Worm (Caenorhabditis elegans) whole organism, early embryonic: Measurements from ENCODE around the gene C49F8.14.

Experiments used
- B0310.2 ChIP-seq: sonication (generic microtip); optimal IDR thresholded peaks from 2 replicates; lab custom pipeline; 2016; ENCODE audit warnings: mild to moderate bottlenecking, missing genetic modification characterization, missing compliant biosample characterization
- ama-1 ChIP-seq: fragments of 150-350 bp; optimal IDR thresholded peaks from 2 replicates; lab custom pipeline; 2014
- ceh-13 ChIP-seq: fragments of 200-800 bp; sonication (Bioruptor generic); optimal IDR thresholded peaks from 2 replicates; lab custom pipeline; 2018; ENCODE audit warnings: mild to moderate bottlenecking, missing genetic modification characterization, missing compliant biosample characterization
- ceh-36 ChIP-seq: sonication (generic microtip); optimal IDR thresholded peaks from 2 replicates; lab custom pipeline; 2016; ENCODE audit warnings: missing genetic modification characterization, inconsistent platforms, missing compliant biosample characterization
- flt-1 ChIP-seq: fragments of 200-800 bp; sonication (Bioruptor generic); IDR thresholded peaks from 2 replicates; pipeline ENCODE4 v1.3.6; 2022; ENCODE audit warnings: missing genetic modification characterization, missing compliant biosample characterization
- hmbx-1 ChIP-seq: sonication (generic microtip); optimal IDR thresholded peaks from 2 replicates; lab custom pipeline; 2016; ENCODE audit warnings: mild to moderate bottlenecking, missing genetic modification characterization, missing compliant biosample characterization
- hnd-1 ChIP-seq: sonication (generic microtip); optimal IDR thresholded peaks from 2 replicates; lab custom pipeline; 2016; ENCODE audit warnings: missing genetic modification characterization, missing compliant biosample characterization
- tbx-11 ChIP-seq: fragments of 200-800 bp; sonication (Bioruptor generic); IDR thresholded peaks from 2 replicates; pipeline ENCODE4 v1.3.6; 2022; ENCODE audit warnings: missing genetic modification characterization, missing compliant biosample characterization
- tbx-37 ChIP-seq: fragments of 200-800 bp; sonication (Bioruptor generic); conservative IDR thresholded peaks from 2 replicates; pipeline ENCODE4 v1.3.6; 2022; ENCODE audit warnings: missing genetic modification reagents, missing genetic modification characterization, missing compliant biosample characterization
- tra-4 ChIP-seq: sonication (generic microtip); optimal IDR thresholded peaks from 2 replicates; lab custom pipeline; 2017; ENCODE audit warnings: missing genetic modification characterization, missing compliant biosample characterization

ce11 chrX:13353530-13353929 is 23.2 kb downstream of the C49F8.14 start:
- TF ChIP-seq flt-1 (no peak), ama-1 (lab: Kevin White, UChicago) (no peak), tbx-37 (GFP tag; lab: Robert Waterston, UW) (no peak), hnd-1 (tag; lab: Kevin White, UChicago) (no peak), B0310.2 (no peak), hmbx-1 (tag; lab: Kevin White, UChicago) (no peak), ceh-36 (tag; lab: Kevin White, UChicago) (no peak), tbx-11 (GFP tag; lab: Robert Waterston, UW) (no peak), tra-4 (no peak), ceh-13 (GFP tag; lab: Kevin White, UChicago) (no peak)
